Worm (Caenorhabditis elegans): Measurements from ENCODE around the gene msp-55.

- TF ChIP-seq W03F9.2 (tag; optimal IDR thresholded peaks at IDR 0.05) = no peak
- TF ChIP-seq him-1 (tag; optimal IDR thresholded peaks at IDR 0.05) = no peak
- TF ChIP-seq dao-5 (tag; optimal IDR thresholded peaks at IDR 0.05) = no peak
Measured at ce11 chrIV:5083832-5084231, 28.0 kb upstream of the msp-55 start.
